Worm (Caenorhabditis elegans) whole organism, L2 larva: ENCODE measurements around the gene B0464.6.

Source experiments
- C34F6.9 ChIP-seq: fragments of 150-350 bp; optimal IDR thresholded peaks from 2 replicates; lab custom pipeline; 2014; ENCODE audit warnings: missing biosample characterization, missing genetic modification characterization
- F13H6.1 ChIP-seq: sonication (generic microtip); optimal IDR thresholded peaks from 2 replicates; lab custom pipeline; 2016; ENCODE audit warnings: missing genetic modification characterization, missing compliant biosample characterization
- ZK546.5 ChIP-seq: sonication (generic microtip); optimal IDR thresholded peaks from 2 replicates; lab custom pipeline; 2017; ENCODE audit warnings: missing biosample characterization, missing genetic modification characterization
- aly-2 ChIP-seq: fragments of 150-350 bp; optimal IDR thresholded peaks from 2 replicates; lab custom pipeline; 2014; ENCODE audit warnings: missing biosample characterization, missing genetic modification characterization
- ama-1 ChIP-seq: fragments of 150-350 bp; optimal IDR thresholded peaks from 2 replicates; lab custom pipeline; 2018; ENCODE audit warnings: inconsistent platforms
- ceh-82 ChIP-seq: fragments of 150-350 bp; optimal IDR thresholded peaks from 2 replicates; lab custom pipeline; 2014; ENCODE audit warnings: missing biosample characterization, missing genetic modification characterization
- crh-2 ChIP-seq: sonication (generic microtip); optimal IDR thresholded peaks from 2 replicates; lab custom pipeline; 2017; ENCODE audit warnings: missing biosample characterization, missing genetic modification characterization
- egl-27 ChIP-seq: sonication (generic microtip); optimal IDR thresholded peaks from 3 replicates; lab custom pipeline; 2017; ENCODE audit warnings: missing biosample characterization, missing genetic modification reagents, missing genetic modification characterization
- elt-1 ChIP-seq: fragments of 150-350 bp; optimal IDR thresholded peaks from 2 replicates; lab custom pipeline; 2014; ENCODE audit warnings: missing biosample characterization, missing genetic modification characterization
- fos-1 ChIP-seq: fragments of 150-350 bp; optimal IDR thresholded peaks from 2 replicates; lab custom pipeline; 2014; ENCODE audit warnings: missing biosample characterization, missing genetic modification characterization
- gmeb-1 ChIP-seq: fragments of 150-350 bp; optimal IDR thresholded peaks from 2 replicates; lab custom pipeline; 2014; ENCODE audit warnings: missing biosample characterization, missing genetic modification characterization
- lsy-2 ChIP-seq, 2 experiments: fragments of 150-350 bp in 1 of 2; sonication (generic microtip) in 1 of 2; optimal IDR thresholded peaks; 2 replicates each; lab custom pipeline; 2014 to 2017; ENCODE audit warnings: missing biosample characterization in 2 of 2, missing genetic modification characterization in 2 of 2
- mdl-1 ChIP-seq, 2 experiments: fragments of 150-350 bp in 1 of 2; sonication (generic microtip) in 1 of 2; optimal IDR thresholded peaks; 2 replicates each; lab custom pipeline; 2017; ENCODE audit warnings: missing biosample characterization in 2 of 2, missing genetic modification characterization in 2 of 2
- nhr-10 ChIP-seq: sonication (generic microtip); optimal IDR thresholded peaks from 2 replicates; lab custom pipeline; 2017; ENCODE audit warnings: missing biosample characterization, missing genetic modification characterization
- nhr-11 ChIP-seq: fragments of 150-350 bp; optimal IDR thresholded peaks from 2 replicates; lab custom pipeline; 2014; ENCODE audit warnings: missing biosample characterization, missing genetic modification characterization
- nhr-12 ChIP-seq: fragments of 150-350 bp; optimal IDR thresholded peaks from 2 replicates; lab custom pipeline; 2014; ENCODE audit warnings: missing biosample characterization, missing genetic modification characterization
- nhr-129 ChIP-seq: fragments of 150-350 bp; optimal IDR thresholded peaks from 2 replicates; lab custom pipeline; 2014; ENCODE audit warnings: missing biosample characterization, missing genetic modification characterization
- nhr-21 ChIP-seq: fragments of 150-350 bp; optimal IDR thresholded peaks from 2 replicates; lab custom pipeline; 2014; ENCODE audit warnings: missing biosample characterization, missing genetic modification characterization
- nhr-23 ChIP-seq: fragments of 150-350 bp; optimal IDR thresholded peaks from 2 replicates; lab custom pipeline; 2014; ENCODE audit warnings: missing biosample characterization, missing genetic modification reagents, missing genetic modification characterization
- nhr-237 ChIP-seq: fragments of 150-350 bp; optimal IDR thresholded peaks from 2 replicates; lab custom pipeline; 2014; ENCODE audit warnings: missing biosample characterization, missing genetic modification characterization
- nhr-25 ChIP-seq: fragments of 150-350 bp; sonication (generic microtip); optimal IDR thresholded peaks from 3 replicates; lab custom pipeline; 2014; ENCODE audit warnings: missing biosample characterization, missing genetic modification characterization
- nhr-77 ChIP-seq: fragments of 150-350 bp; optimal IDR thresholded peaks from 2 replicates; lab custom pipeline; 2014; ENCODE audit warnings: missing biosample characterization, missing genetic modification characterization
- sma-3 ChIP-seq: sonication (generic microtip); optimal IDR thresholded peaks from 2 replicates; lab custom pipeline; 2016; ENCODE audit warnings: missing genetic modification reagents, missing genetic modification characterization, missing compliant biosample characterization
- sma-9 ChIP-seq, 2 experiments: fragments of 150-350 bp in 1 of 2; sonication (generic microtip) in 1 of 2; optimal IDR thresholded peaks; 2 replicates each; lab custom pipeline; 2014 to 2016; ENCODE audit warnings: missing genetic modification characterization in 2 of 2, mild to moderate bottlenecking in 1 of 2, missing biosample characterization in 1 of 2, missing compliant biosample characterization in 1 of 2, missing genetic modification reagents in 1 of 2, moderate library complexity in 1 of 2
- unc-39 ChIP-seq: fragments of 150-350 bp; optimal IDR thresholded peaks from 2 replicates; lab custom pipeline; 2014; ENCODE audit warnings: missing biosample characterization, missing genetic modification characterization
- unc-55 ChIP-seq: fragments of 150-350 bp; sonication (generic microtip); optimal IDR thresholded peaks from 3 replicates; lab custom pipeline; 2014; ENCODE audit warnings: missing biosample characterization, missing genetic modification reagents, missing genetic modification characterization
- unc-62 ChIP-seq: fragments of 150-350 bp; optimal IDR thresholded peaks from 2 replicates; lab custom pipeline; 2014; ENCODE audit warnings: missing biosample characterization, missing genetic modification reagents, missing genetic modification characterization
- ztf-1 ChIP-seq: fragments of 200-800 bp; sonication (Bioruptor generic); conservative IDR thresholded peaks from 2 replicates; pipeline ENCODE4 v1.3.6; 2022; ENCODE audit warnings: missing genetic modification characterization, missing compliant biosample characterization
- ztf-11 ChIP-seq: sonication (generic microtip); optimal IDR thresholded peaks from 2 replicates; lab custom pipeline; 2017; ENCODE audit warnings: missing biosample characterization, missing genetic modification characterization

The B0464.6 gene

ce11 chrIII:9502155-9502714 lies 36.5 kb upstream of the B0464.6 start:
- peak; percentile 71 for TF ChIP-seq fos-1 (tag; lab: Kevin White, UChicago)
- TF ChIP-seq lsy-2 (tag; optimal IDR thresholded peaks at IDR 0.05; lab: Kevin White, UChicago): peak in 1 of 2 experiments; percentile 35
- TF ChIP-seq nhr-21 (tag; lab: Kevin White, UChicago): peak; percentile 5
- no peak for TF ChIP-seq ztf-11 (tag; lab: Kevin White, UChicago)
- no peak for TF ChIP-seq unc-62
- no peak for TF ChIP-seq elt-1
- TF ChIP-seq egl-27 (tag; lab: Kevin White, UChicago): no peak
- peak; percentile 58 for TF ChIP-seq sma-3 (GFP tag; lab: Kevin White, UChicago)
- TF ChIP-seq nhr-10 (tag; lab: Kevin White, UChicago): no peak
- TF ChIP-seq F13H6.1 (tag; lab: Kevin White, UChicago): no peak
- TF ChIP-seq sma-9 (GFP tag; optimal IDR thresholded peaks at IDR 0.05; lab: Kevin White, UChicago): peak; percentile 37
- TF ChIP-seq sma-9 (tag; optimal IDR thresholded peaks at IDR 0.05; lab: Kevin White, UChicago): no peak
- TF ChIP-seq unc-55 (GFP tag; lab: Kevin White, UChicago): no peak

- TF ChIP-seq C34F6.9 (tag; lab: Kevin White, UChicago): peak; percentile 20
- no peak for TF ChIP-seq ztf-1
- TF ChIP-seq fos-1 (tag; lab: Kevin White, UChicago): no peak
- TF ChIP-seq sma-9 (GFP tag; optimal IDR thresholded peaks at IDR 0.05; lab: Kevin White, UChicago): no peak
- no peak for TF ChIP-seq sma-9 (tag; optimal IDR thresholded peaks at IDR 0.05; lab: Kevin White, UChicago)
- TF ChIP-seq ZK546.5 (tag; lab: Kevin White, UChicago): no peak
- peak in 1 of 2 experiments; percentile 23 for TF ChIP-seq lsy-2 (tag; optimal IDR thresholded peaks at IDR 0.05; lab: Kevin White, UChicago)
Measured at ce11 chrIII:9501072-9501471, 35.3 kb upstream of the B0464.6 start.

- TF ChIP-seq crh-2 (tag; lab: Kevin White, UChicago) (no peak), nhr-129 (tag; lab: Kevin White, UChicago) (peak; percentile 60), unc-55 (GFP tag; lab: Kevin White, UChicago) (no peak), F13H6.1 (tag; lab: Kevin White, UChicago) (no peak), nhr-11 (no peak), nhr-25 (tag; lab: Kevin White, UChicago) (peak; percentile 50), mdl-1 (tag; optimal IDR thresholded peaks at IDR 0.05; lab: Kevin White, UChicago) (no peak), gmeb-1 (tag; lab: Kevin White, UChicago) (peak; percentile 57), C34F6.9 (tag; lab: Kevin White, UChicago) (no peak), sma-3 (GFP tag; lab: Kevin White, UChicago) (peak; percentile 47)
Measured at ce11 chrIII:9500267-9500666, 34.5 kb upstream of the B0464.6 start, which contains the start of gene sod-4. TSS of gene sod-4 (minus strand) at chrIII:9500375.

ce11 chrIII:9497412-9497811 lies 31.6 kb upstream of the B0464.6 start:
- TF ChIP-seq nhr-129 (tag; lab: Kevin White, UChicago) (no peak), crh-2 (tag; lab: Kevin White, UChicago) (no peak), ama-1 (lab: Kevin White, UChicago) (no peak), unc-55 (GFP tag; lab: Kevin White, UChicago) (no peak), F13H6.1 (tag; lab: Kevin White, UChicago) (no peak), nhr-11 (no peak), ztf-1 (no peak), nhr-12 (tag; lab: Kevin White, UChicago) (no peak), nhr-25 (tag; lab: Kevin White, UChicago) (no peak), elt-1 (no peak), ceh-82 (tag; lab: Kevin White, UChicago) (no peak), fos-1 (tag; lab: Kevin White, UChicago) (no peak), nhr-10 (tag; lab: Kevin White, UChicago) (no peak), unc-39 (tag; lab: Kevin White, UChicago) (no peak)

ce11 chrIII:9496083-9496482 lies 30.3 kb upstream of the B0464.6 start:
- TF ChIP-seq sma-3 (GFP tag; lab: Kevin White, UChicago): no peak
- TF ChIP-seq nhr-21 (tag; lab: Kevin White, UChicago): no peak
- TF ChIP-seq C34F6.9 (tag; lab: Kevin White, UChicago): no peak
- TF ChIP-seq nhr-237 (tag; lab: Kevin White, UChicago): no peak
- no peak for TF ChIP-seq nhr-77 (tag; lab: Kevin White, UChicago)
- no peak for TF ChIP-seq nhr-10 (tag; lab: Kevin White, UChicago)
- no peak for TF ChIP-seq ztf-11 (tag; lab: Kevin White, UChicago)
- no peak for TF ChIP-seq nhr-129 (tag; lab: Kevin White, UChicago)
- TF ChIP-seq nhr-23 (tag; lab: Kevin White, UChicago): no peak
- TF ChIP-seq aly-2 (tag; lab: Kevin White, UChicago): no peak
